Fruit fly (Drosophila melanogaster) whole organism, embryonic: Measurements from ENCODE around the gene CG34251.

ENCODE experiments used
- Aef1 ChIP-seq: fragments of 200-800 bp; sonication (Bioruptor generic); IDR thresholded peaks from 3 replicates; pipeline ENCODE4 v1.3.6; 2022; ENCODE audit warnings: missing biosample characterization, missing genetic modification characterization
- CG11504 ChIP-seq: fragments of 200-800 bp; sonication (Bioruptor generic); optimal IDR thresholded peaks from 3 replicates; lab custom pipeline; 2019; ENCODE audit warnings: missing biosample characterization, mild to moderate bottlenecking, missing genetic modification characterization, moderate library complexity
- CG11560 ChIP-seq: fragments of 200-800 bp; sonication (Bioruptor generic); IDR thresholded peaks from 3 replicates; pipeline ENCODE4 v1.3.6; 2022; ENCODE audit warnings: missing biosample characterization, missing genetic modification characterization
- CG12071 ChIP-seq: fragments of 200-800 bp; sonication (Bioruptor generic); optimal IDR thresholded peaks from 3 replicates; lab custom pipeline; 2018; ENCODE audit warnings: missing biosample characterization, mild to moderate bottlenecking, missing genetic modification characterization
- CG13624 ChIP-seq: fragments of 200-800 bp; sonication (Bioruptor generic); optimal IDR thresholded peaks from 2 replicates; lab custom pipeline; 2016; ENCODE audit warnings: missing biosample characterization, missing genetic modification characterization
- CG14050 ChIP-seq: fragments of 200-800 bp; sonication (Bioruptor generic); IDR thresholded peaks from 3 replicates; pipeline ENCODE4 v1.3.6; 2022; ENCODE audit warnings: missing biosample characterization, missing genetic modification characterization
- CG14710 ChIP-seq: fragments of 200-800 bp; sonication (Bioruptor generic); optimal IDR thresholded peaks from 3 replicates; lab custom pipeline; 2019; ENCODE audit warnings: missing biosample characterization, mild to moderate bottlenecking, missing genetic modification characterization, moderate library complexity
- CG17385 ChIP-seq: fragments of 200-800 bp; sonication (Bioruptor generic); optimal IDR thresholded peaks from 3 replicates; lab custom pipeline; 2018; ENCODE audit warnings: missing biosample characterization, mild to moderate bottlenecking, missing genetic modification characterization
- CG17912 ChIP-seq: fragments of 200-800 bp; sonication (Bioruptor generic); optimal IDR thresholded peaks from 2 replicates; lab custom pipeline; 2018; ENCODE audit warnings: missing biosample characterization, mild to moderate bottlenecking, missing genetic modification characterization
- CG18476 ChIP-seq: fragments of 200-800 bp; sonication (Bioruptor generic); optimal IDR thresholded peaks from 2 replicates; lab custom pipeline; 2016; ENCODE audit warnings: missing biosample characterization, mild to moderate bottlenecking, missing genetic modification characterization
- CG18599 ChIP-seq: fragments of 200-800 bp; sonication (Bioruptor generic); optimal IDR thresholded peaks from 3 replicates; lab custom pipeline; 2017; ENCODE audit warnings: missing biosample characterization, missing genetic modification characterization, mild to moderate bottlenecking, moderate library complexity, missing genetic modification reagents
- CG2129 ChIP-seq: fragments of 200-800 bp; sonication (Bioruptor generic); IDR thresholded peaks from 2 replicates; pipeline ENCODE4 v1.3.6; 2022; ENCODE audit warnings: missing biosample characterization, missing genetic modification characterization; ENCODE audit not compliant: partially characterized antibody
- CG2712 ChIP-seq: fragments of 200-800 bp; optimal IDR thresholded peaks from 3 replicates; lab custom pipeline; 2019; ENCODE audit warnings: missing biosample characterization, mild to moderate bottlenecking, missing genetic modification characterization, moderate library complexity
- CG30403 ChIP-seq: fragments of 200-800 bp; sonication (Bioruptor generic); optimal IDR thresholded peaks from 3 replicates; lab custom pipeline; 2016; ENCODE audit warnings: missing biosample characterization, missing genetic modification characterization
- CG31365 ChIP-seq: fragments of 200-800 bp; sonication (Bioruptor generic); optimal IDR thresholded peaks from 2 replicates; lab custom pipeline; 2018; ENCODE audit warnings: missing biosample characterization, mild to moderate bottlenecking, missing genetic modification characterization
- CG31441 ChIP-seq: fragments of 200-800 bp; sonication (Bioruptor generic); IDR thresholded peaks from 2 replicates; pipeline ENCODE4 v1.3.6; 2022; ENCODE audit warnings: missing biosample characterization, missing genetic modification characterization
- CG34376 ChIP-seq: fragments of 200-800 bp; sonication (Bioruptor generic); optimal IDR thresholded peaks from 2 replicates; lab custom pipeline; 2018; ENCODE audit warnings: missing biosample characterization, mild to moderate bottlenecking, missing genetic modification characterization
- CG4707 ChIP-seq: fragments of 200-800 bp; sonication (Bioruptor generic); optimal IDR thresholded peaks from 2 replicates; lab custom pipeline; 2018; ENCODE audit warnings: missing biosample characterization, mild to moderate bottlenecking, missing genetic modification characterization, moderate library complexity
- CG6254 ChIP-seq: fragments of 200-800 bp; sonication (Bioruptor generic); optimal IDR thresholded peaks from 3 replicates; lab custom pipeline; 2017; ENCODE audit warnings: mild to moderate bottlenecking, missing biosample characterization, missing genetic modification reagents, missing genetic modification characterization
- CG6654 ChIP-seq: fragments of 200-800 bp; sonication (Bioruptor generic); optimal IDR thresholded peaks from 2 replicates; lab custom pipeline; 2017; ENCODE audit warnings: missing biosample characterization, mild to moderate bottlenecking, missing genetic modification characterization
- CG8924 ChIP-seq: fragments of 200-800 bp; optimal IDR thresholded peaks from 3 replicates; lab custom pipeline; 2019; ENCODE audit warnings: missing biosample characterization, mild to moderate bottlenecking, missing genetic modification characterization, moderate library complexity
- CG9215 ChIP-seq: fragments of 200-800 bp; sonication (Bioruptor generic); IDR thresholded peaks from 2 replicates; pipeline ENCODE4 v1.3.6; 2022; ENCODE audit warnings: missing biosample characterization, missing genetic modification characterization
- CG9727 ChIP-seq: fragments of 200-800 bp; sonication (Bioruptor generic); optimal IDR thresholded peaks from 3 replicates; lab custom pipeline; 2017; ENCODE audit warnings: missing biosample characterization, mild to moderate bottlenecking, missing genetic modification characterization
- CG9797 ChIP-seq: fragments of 200-800 bp; sonication (Bioruptor generic); optimal IDR thresholded peaks from 3 replicates; lab custom pipeline; 2018; ENCODE audit warnings: missing biosample characterization, mild to moderate bottlenecking, missing genetic modification characterization
- CkIIα-i1 ChIP-seq: fragments of 200-800 bp; sonication (Bioruptor generic); IDR thresholded peaks from 2 replicates; pipeline ENCODE4 v1.3.6; 2022; ENCODE audit warnings: missing biosample characterization, missing genetic modification characterization
- CrebB ChIP-seq: fragments of 200-800 bp; sonication (Bioruptor generic); optimal IDR thresholded peaks from 3 replicates; lab custom pipeline; 2018; ENCODE audit warnings: missing biosample characterization, mild to moderate bottlenecking, missing genetic modification characterization
- Deaf1 ChIP-seq: fragments of 200-800 bp; optimal IDR thresholded peaks from 3 replicates; lab custom pipeline; 2019; ENCODE audit warnings: missing biosample characterization, mild to moderate bottlenecking, missing genetic modification characterization, moderate library complexity
- Doc3 ChIP-seq: fragments of 200-800 bp; sonication (Bioruptor generic); IDR thresholded peaks from 3 replicates; pipeline ENCODE4 v1.3.6; 2022; ENCODE audit warnings: missing biosample characterization, missing genetic modification characterization; ENCODE audit not compliant: partially characterized antibody
- Dp ChIP-seq: fragments of 200-800 bp; sonication (Bioruptor generic); optimal IDR thresholded peaks from 2 replicates; lab custom pipeline; 2018; ENCODE audit warnings: missing biosample characterization, mild to moderate bottlenecking, missing genetic modification characterization, moderate library complexity
- HmgZ ChIP-seq: fragments of 200-800 bp; sonication (Bioruptor generic); optimal IDR thresholded peaks from 2 replicates; lab custom pipeline; 2018; ENCODE audit warnings: missing biosample characterization, mild to moderate bottlenecking, missing genetic modification characterization
- MBD-R2 ChIP-seq: fragments of 200-800 bp; sonication (Bioruptor generic); IDR thresholded peaks from 2 replicates; pipeline ENCODE4 v1.3.6; 2022; ENCODE audit warnings: missing biosample characterization, missing genetic modification characterization
- dmrt11E ChIP-seq: fragments of 200-800 bp; sonication (Bioruptor generic); optimal IDR thresholded peaks from 3 replicates; lab custom pipeline; 2018; ENCODE audit warnings: missing biosample characterization, mild to moderate bottlenecking, missing genetic modification characterization, moderate library complexity
- fd102C ChIP-seq: fragments of 200-800 bp; sonication (Bioruptor generic); optimal IDR thresholded peaks from 2 replicates; lab custom pipeline; 2018; ENCODE audit warnings: missing biosample characterization, mild to moderate bottlenecking, missing genetic modification characterization, moderate library complexity
- fd3F ChIP-seq: fragments of 200-800 bp; sonication (Bioruptor generic); optimal IDR thresholded peaks from 2 replicates; lab custom pipeline; 2018; ENCODE audit warnings: missing biosample characterization, mild to moderate bottlenecking, missing genetic modification characterization, moderate library complexity
- gce ChIP-seq: fragments of 200-800 bp; sonication (Bioruptor generic); IDR thresholded peaks from 3 replicates; pipeline ENCODE4 v1.3.6; 2022; ENCODE audit warnings: missing biosample characterization, missing genetic modification characterization
- gsb-n ChIP-seq: fragments of 200-800 bp; sonication (Bioruptor generic); optimal IDR thresholded peaks from 3 replicates; lab custom pipeline; 2018; ENCODE audit warnings: missing biosample characterization, mild to moderate bottlenecking, missing genetic modification characterization
- lilli ChIP-seq: fragments of 200-800 bp; sonication (Bioruptor generic); optimal IDR thresholded peaks from 3 replicates; lab custom pipeline; 2016; ENCODE audit warnings: missing biosample characterization, missing genetic modification characterization
- mld ChIP-seq: fragments of 200-800 bp; sonication (Bioruptor generic); IDR thresholded peaks from 3 replicates; pipeline ENCODE4 v1.3.6; 2022; ENCODE audit warnings: missing biosample characterization, missing genetic modification characterization; ENCODE audit not compliant: partially characterized antibody
- pan ChIP-seq, 4 experiments: fragments of >200 bp in 3 of 4; fragments of 200-800 bp in 1 of 4; sonication (Bioruptor generic) in 1 of 4; optimal IDR thresholded peaks in 3 of 4; IDR thresholded peaks in 1 of 4; 2 replicates each; pipeline versions ENCODE4 v1.3.6 to Lab custom; 2017 to 2022; ENCODE audit warnings: missing biosample characterization in 2 of 4, missing genetic modification characterization in 2 of 4, mixed read lengths in 1 of 4
- peb ChIP-seq: fragments of 200-800 bp; sonication (Bioruptor generic); IDR thresholded peaks from 2 replicates; pipeline ENCODE4 v1.3.6; 2022; ENCODE audit warnings: missing biosample characterization, missing genetic modification characterization
- sisA ChIP-seq: fragments of 200-800 bp; sonication (Bioruptor generic); IDR thresholded peaks from 2 replicates; pipeline ENCODE4 v1.3.6; 2022; ENCODE audit warnings: missing biosample characterization, missing genetic modification characterization
- so ChIP-seq: fragments of 200-800 bp; sonication (Bioruptor generic); IDR thresholded peaks from 3 replicates; pipeline ENCODE4 v1.3.6; 2022; ENCODE audit warnings: missing biosample characterization, missing genetic modification characterization
- tap ChIP-seq: fragments of 200-800 bp; optimal IDR thresholded peaks from 3 replicates; lab custom pipeline; 2019; ENCODE audit warnings: missing biosample characterization, mild to moderate bottlenecking, missing genetic modification characterization, moderate library complexity
- tgo ChIP-seq: fragments of 200-800 bp; sonication (Bioruptor generic); IDR thresholded peaks from 3 replicates; pipeline ENCODE4 v1.3.6; 2022; ENCODE audit warnings: missing biosample characterization, missing genetic modification characterization
- trem ChIP-seq: fragments of 200-800 bp; optimal IDR thresholded peaks from 3 replicates; lab custom pipeline; 2019; ENCODE audit warnings: missing biosample characterization, mild to moderate bottlenecking, missing genetic modification characterization, moderate library complexity
- twi ChIP-seq: fragments of 200-800 bp; optimal IDR thresholded peaks from 2 replicates; lab custom pipeline; 2019; ENCODE audit warnings: missing biosample characterization, mild to moderate bottlenecking, missing genetic modification characterization, moderate library complexity
- zf30C ChIP-seq: fragments of 200-800 bp; sonication (Bioruptor generic); optimal IDR thresholded peaks from 3 replicates; lab custom pipeline; 2018; ENCODE audit warnings: missing biosample characterization, mild to moderate bottlenecking, missing genetic modification characterization

CG34251 gene

dm6 chr3L:17653701-17654667 is 17.4 kb upstream of the CG34251 start, which contains the start of the genes Krn, Ndfip and CG7484 (continued):
- TF ChIP-seq CG31441 (GFP tag; lab: Robert Waterston, UW) (peak; percentile 87), CG34376 (GFP tag; lab: Kevin White, UChicago) (peak; percentile 76), CG6654 (GFP tag; lab: Kevin White, UChicago) (peak; percentile 49), CG8924 (tag; lab: Kevin White, UChicago) (peak; percentile 94), MBD-R2 (GFP tag; lab: Robert Waterston, UW) (peak; percentile 71), gsb-n (tag; lab: Kevin White, UChicago) (peak; percentile 86), CG9797 (GFP tag; lab: Kevin White, UChicago) (peak; percentile 41), CG18599 (GFP tag; lab: Kevin White, UChicago) (peak; percentile 88), CG14710 (tag; lab: Kevin White, UChicago) (peak; percentile 95), zf30C (GFP tag; lab: Kevin White, UChicago) (no peak), CG18476 (peak; percentile 82), CG30403 (GFP tag; lab: Kevin White, UChicago) (peak; percentile 95), CG2712 (peak; percentile 94), tap (tag; lab: Kevin White, UChicago) (peak; percentile 64), CG6254 (peak; percentile 44), CG12071 (GFP tag; lab: Kevin White, UChicago) (no peak), gce (GFP tag; lab: Robert Waterston, UW) (no peak), CG9215 (GFP tag; lab: Robert Waterston, UW) (peak; percentile 91), dmrt11E (tag; lab: Kevin White, UChicago) (peak; percentile 87), Dp (peak; percentile 15), CkIIα-i1 (no peak), Deaf1 (tag; lab: Kevin White, UChicago) (peak; percentile 74), pan (optimal IDR thresholded peaks at IDR 0.05; lab: Kevin White, UChicago) (no peak), pan (GFP tag; optimal IDR thresholded peaks at IDR 0.05 in 1 of 2, IDR thresholded peaks at IDR 0.05 in 1 of 2) (peak in 1 of 2 experiments; percentile 85), CG31365 (peak; percentile 30), CG4707 (GFP tag; lab: Kevin White, UChicago) (no peak), CG17385 (peak; percentile 60), twi (tag; lab: Kevin White, UChicago) (peak; percentile 87), CG11504 (peak; percentile 90), CrebB (peak; percentile 68), so (GFP tag; lab: Robert Waterston, UW) (peak; percentile 79), trem (peak; percentile 92), Doc3 (peak; percentile 97), CG11560 (tag; lab: Robert Waterston, UW) (peak; percentile 82; the same call in 1 of the 3 replicates), CG13624 (peak; percentile 74), tgo (GFP tag; lab: Robert Waterston, UW) (peak; percentile 85), CG2129 (GFP tag; lab: Robert Waterston, UW) (peak; percentile 96), CG9727 (peak; percentile 88), CG17912 (GFP tag; lab: Kevin White, UChicago) (peak; percentile 49), lilli (GFP tag; lab: Kevin White, UChicago) (peak; percentile 92), fd102C (GFP tag; lab: Kevin White, UChicago) (no peak), CG14050 (GFP tag; lab: Robert Waterston, UW) (peak; percentile 64; the same call in 2 of the 3 replicates), fd3F (GFP tag; lab: Kevin White, UChicago) (peak; percentile 86), mld (peak; percentile 82), peb (0 out of 2 replicates have a peak, but pooled peaks have one; percentile 41), sisA (GFP tag; lab: Robert Waterston, UW) (peak; percentile 87), HmgZ (tag; lab: Kevin White, UChicago) (peak; percentile 89), Aef1 (GFP tag; lab: Robert Waterston, UW) (peak; percentile 85)
